Worm (Caenorhabditis elegans): Measurements from ENCODE around the gene mrpl-28.

DNA sequence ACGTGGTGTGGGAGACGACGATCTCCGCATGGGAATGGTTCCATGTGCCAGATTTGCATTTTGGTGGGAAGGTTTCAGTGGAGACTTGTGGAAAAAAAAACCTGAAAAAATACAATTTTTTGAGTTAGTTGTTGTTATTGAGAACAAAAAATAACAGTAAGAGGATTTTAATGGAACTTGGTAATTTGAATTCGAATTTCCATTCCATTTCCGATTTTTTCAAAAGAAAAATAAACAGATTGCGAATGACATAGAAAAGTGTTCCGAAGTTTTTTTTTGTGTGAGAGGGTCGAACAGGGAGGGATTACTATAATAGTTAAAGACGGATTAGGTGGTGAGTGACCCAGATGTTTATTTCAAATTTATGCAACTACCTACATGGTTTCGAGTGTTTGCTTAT lies 23.2 kb upstream of the mrpl-28 start, which contains the start of gene T01D1.4:
- TF ChIP-seq ztf-11 (tag; optimal IDR thresholded peaks at IDR 0.05) = no peak
- no peak for TF ChIP-seq unc-62 (GFP tag; optimal IDR thresholded peaks at IDR 0.05)
- TF ChIP-seq lin-39 (tag; optimal IDR thresholded peaks at IDR 0.05) = no peak
- TF ChIP-seq nhr-25 (tag; optimal IDR thresholded peaks at IDR 0.05) = no peak
- no peak for TF ChIP-seq elt-1 (tag; optimal IDR thresholded peaks at IDR 0.05)
- TF ChIP-seq peb-1 (tag; optimal IDR thresholded peaks at IDR 0.05) = no peak
- TF ChIP-seq sma-3 (GFP tag; optimal IDR thresholded peaks at IDR 0.05) = no peak

Measured in whole organism, L2 larva.